Worm (Caenorhabditis elegans): ENCODE results near the gene B0464.9.

DNA sequence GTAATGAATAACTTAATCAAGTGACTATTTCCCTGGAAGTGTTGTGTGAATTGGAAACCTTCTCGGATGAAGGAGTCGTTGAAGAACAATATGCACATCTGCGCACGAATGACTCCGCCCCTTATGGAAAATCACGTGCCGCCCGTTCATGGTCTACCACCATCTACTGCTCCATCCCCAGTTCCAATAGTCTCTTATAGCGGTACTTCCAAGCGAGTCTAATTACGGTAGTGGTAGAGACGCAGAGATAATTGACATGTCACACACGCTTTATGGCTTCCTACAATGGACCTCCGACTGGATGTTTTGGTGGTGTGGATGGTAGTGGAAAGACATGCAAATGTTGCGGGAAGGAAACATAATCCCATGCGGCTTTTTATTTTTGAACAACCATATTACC, 14.6 kb upstream of the B0464.9 start:
- TF ChIP-seq him-1 (tag; optimal IDR thresholded peaks at IDR 0.05) = no peak
- no peak for TF ChIP-seq dao-5 (tag; optimal IDR thresholded peaks at IDR 0.05)
- TF ChIP-seq W03F9.2 (tag; optimal IDR thresholded peaks at IDR 0.05) = no peak

All from whole organism, L4/young adult.